Worm (Caenorhabditis elegans): ENCODE data around the gene C45B2.6.

- TF ChIP-seq tbx-2 (tag; optimal IDR thresholded peaks at IDR 0.05) (no peak), odd-2 (tag; optimal IDR thresholded peaks at IDR 0.05) (no peak), unc-42 (tag; optimal IDR thresholded peaks at IDR 0.05) (no peak), pha-4 (tag; optimal IDR thresholded peaks at IDR 0.05) (no peak), ztf-16 (tag; optimal IDR thresholded peaks at IDR 0.05) (no peak)
These were observed 50.6 kb downstream of the C45B2.6 start, which contains the start of gene C15H9.11 for ce11 chrX:6103297-6103696.
